Fruit fly (Drosophila melanogaster) whole organism, embryonic: ENCODE results near the gene NT1.
A peak's percentile ranks its signal among the peaks of the same experiment; 100 is the strongest.

Experiments used
- B-H2 ChIP-seq: fragments of 200-800 bp; sonication (Bioruptor generic); optimal IDR thresholded peaks from 2 replicates; lab custom pipeline; 2018; ENCODE audit warnings: missing biosample characterization, mild to moderate bottlenecking, missing genetic modification characterization
- Bgb ChIP-seq: fragments of 200-800 bp; sonication (Bioruptor generic); IDR thresholded peaks from 2 replicates; pipeline ENCODE4 v1.3.6; 2022; ENCODE audit warnings: missing biosample characterization, missing genetic modification characterization; ENCODE audit not compliant: partially characterized antibody
- CG10321 ChIP-seq: fragments of 200-800 bp; sonication (Bioruptor generic); IDR thresholded peaks from 2 replicates; pipeline ENCODE4 v1.3.6; 2022; ENCODE audit warnings: missing biosample characterization, missing genetic modification characterization
- CG10462 ChIP-seq: fragments of 200-800 bp; sonication (Bioruptor generic); optimal IDR thresholded peaks from 2 replicates; lab custom pipeline; 2016; ENCODE audit warnings: missing biosample characterization, missing genetic modification characterization
- CG12769 ChIP-seq: fragments of 200-800 bp; sonication (Bioruptor generic); optimal IDR thresholded peaks from 2 replicates; lab custom pipeline; 2019; ENCODE audit warnings: missing biosample characterization, mild to moderate bottlenecking, missing genetic modification characterization, moderate library complexity
- CG13424 ChIP-seq: fragments of 200-800 bp; sonication (Bioruptor generic); optimal IDR thresholded peaks from 2 replicates; lab custom pipeline; 2019; ENCODE audit warnings: missing biosample characterization, mild to moderate bottlenecking, missing genetic modification characterization, moderate library complexity
- CG17385 ChIP-seq: fragments of 200-800 bp; sonication (Bioruptor generic); optimal IDR thresholded peaks from 3 replicates; lab custom pipeline; 2018; ENCODE audit warnings: missing biosample characterization, mild to moderate bottlenecking, missing genetic modification characterization
- CG17568 ChIP-seq: fragments of 200-800 bp; sonication (Bioruptor generic); optimal IDR thresholded peaks from 2 replicates; lab custom pipeline; 2018; ENCODE audit warnings: missing biosample characterization, mild to moderate bottlenecking, missing genetic modification characterization, moderate library complexity
- CG18599 ChIP-seq: fragments of 200-800 bp; sonication (Bioruptor generic); optimal IDR thresholded peaks from 3 replicates; lab custom pipeline; 2017; ENCODE audit warnings: missing biosample characterization, missing genetic modification characterization, mild to moderate bottlenecking, moderate library complexity, missing genetic modification reagents
- CG2202 ChIP-seq: fragments of 200-800 bp; sonication (Bioruptor generic); optimal IDR thresholded peaks from 2 replicates; lab custom pipeline; 2018; ENCODE audit warnings: missing biosample characterization, mild to moderate bottlenecking, missing genetic modification characterization
- CG3065 ChIP-seq: fragments of 200-800 bp; sonication (Bioruptor generic); optimal IDR thresholded peaks from 2 replicates; lab custom pipeline; 2016; ENCODE audit warnings: missing biosample characterization, missing genetic modification characterization
- CG3281 ChIP-seq: fragments of 200-800 bp; sonication (Bioruptor generic); optimal IDR thresholded peaks from 3 replicates; lab custom pipeline; 2017; ENCODE audit warnings: missing biosample characterization, mild to moderate bottlenecking, missing genetic modification characterization
- CG34376 ChIP-seq: fragments of 200-800 bp; sonication (Bioruptor generic); optimal IDR thresholded peaks from 2 replicates; lab custom pipeline; 2018; ENCODE audit warnings: missing biosample characterization, mild to moderate bottlenecking, missing genetic modification characterization
- CG3995 ChIP-seq: fragments of 200-800 bp; sonication (Bioruptor generic); optimal IDR thresholded peaks from 3 replicates; lab custom pipeline; 2016; ENCODE audit warnings: missing biosample characterization, missing genetic modification characterization
- CG4617 ChIP-seq: fragments of 200-800 bp; sonication (Bioruptor generic); optimal IDR thresholded peaks from 3 replicates; lab custom pipeline; 2016; ENCODE audit warnings: missing biosample characterization, missing genetic modification characterization, borderline replicate concordance
- CG4707 ChIP-seq: fragments of 200-800 bp; sonication (Bioruptor generic); optimal IDR thresholded peaks from 2 replicates; lab custom pipeline; 2018; ENCODE audit warnings: missing biosample characterization, mild to moderate bottlenecking, missing genetic modification characterization, moderate library complexity
- CG4854 ChIP-seq: fragments of 200-800 bp; sonication (Bioruptor generic); optimal IDR thresholded peaks from 2 replicates; lab custom pipeline; 2016; ENCODE audit warnings: missing biosample characterization, missing genetic modification characterization, inconsistent platforms
- CG6765 ChIP-seq: fragments of 200-800 bp; sonication (Bioruptor generic); optimal IDR thresholded peaks from 3 replicates; lab custom pipeline; 2017; ENCODE audit warnings: missing biosample characterization, mild to moderate bottlenecking, missing genetic modification characterization
- CG6791 ChIP-seq: fragments of 200-800 bp; sonication (Bioruptor generic); IDR thresholded peaks from 3 replicates; pipeline ENCODE4 v1.3.6; 2022; ENCODE audit warnings: missing biosample characterization, missing genetic modification characterization; ENCODE audit not compliant: partially characterized antibody
- CG6854 ChIP-seq: fragments of 200-800 bp; sonication (Bioruptor generic); optimal IDR thresholded peaks from 3 replicates; lab custom pipeline; 2017; ENCODE audit warnings: missing biosample characterization, mild to moderate bottlenecking, missing genetic modification characterization
- CG7745 ChIP-seq: fragments of 200-800 bp; sonication (Bioruptor generic); optimal IDR thresholded peaks from 2 replicates; lab custom pipeline; 2018; ENCODE audit warnings: missing biosample characterization, mild to moderate bottlenecking, missing genetic modification characterization, moderate library complexity
- CG8290 ChIP-seq, 3 experiments: fragments of 200-800 bp; sonication (Bioruptor generic); optimal IDR thresholded peaks; 2 replicates each; lab custom pipeline; 2016 to 2019; ENCODE audit warnings: missing biosample characterization in 3 of 3, missing genetic modification characterization in 3 of 3, mild to moderate bottlenecking in 2 of 3, moderate library complexity in 1 of 3
- CG8765 ChIP-seq: fragments of 200-800 bp; sonication (Bioruptor generic); IDR thresholded peaks from 2 replicates; pipeline ENCODE4 v1.3.6; 2022; ENCODE audit warnings: missing biosample characterization, missing genetic modification characterization
- CkIIα-i1 ChIP-seq: fragments of 200-800 bp; sonication (Bioruptor generic); IDR thresholded peaks from 2 replicates; pipeline ENCODE4 v1.3.6; 2022; ENCODE audit warnings: missing biosample characterization, missing genetic modification characterization
- Eip74EF ChIP-seq, 2 experiments: fragments of 200-800 bp in 1 of 2; fragments of >200 bp in 1 of 2; sonication (Bioruptor generic) in 1 of 2; optimal IDR thresholded peaks; 2 replicates each; lab custom pipeline; 2017 to 2019; ENCODE audit warnings: missing biosample characterization in 2 of 2, missing genetic modification characterization in 2 of 2, mild to moderate bottlenecking in 1 of 2, moderate library complexity in 1 of 2
- GATAe ChIP-seq: fragments of 200-800 bp; sonication (Bioruptor generic); conservative IDR thresholded peaks from 2 replicates; pipeline ENCODE4 v1.3.6; 2022; ENCODE audit warnings: missing biosample characterization, missing genetic modification characterization
- Hmr ChIP-seq: fragments of 200-800 bp; sonication (Bioruptor generic); optimal IDR thresholded peaks from 3 replicates; lab custom pipeline; 2017; ENCODE audit warnings: mild to moderate bottlenecking, missing biosample characterization, missing genetic modification reagents, missing genetic modification characterization
- Lhr ChIP-seq: fragments of 200-800 bp; sonication (Bioruptor generic); optimal IDR thresholded peaks from 3 replicates; lab custom pipeline; 2017; ENCODE audit warnings: mild to moderate bottlenecking, missing biosample characterization, missing genetic modification reagents, missing genetic modification characterization
- Mad ChIP-seq: fragments of 200-800 bp; sonication (Bioruptor generic); optimal IDR thresholded peaks from 2 replicates; lab custom pipeline; 2016; ENCODE audit warnings: missing biosample characterization, missing genetic modification characterization
- Max ChIP-seq: fragments of 200-800 bp; sonication (Bioruptor generic); optimal IDR thresholded peaks from 2 replicates; lab custom pipeline; 2016; ENCODE audit warnings: missing biosample characterization, mild to moderate bottlenecking, missing genetic modification characterization
- Pdp1 ChIP-seq, 2 experiments: fragments of 200-800 bp; sonication (Bioruptor generic); optimal IDR thresholded peaks; 3 replicates each; lab custom pipeline; 2016; ENCODE audit warnings: missing biosample characterization in 2 of 2, missing genetic modification characterization in 2 of 2, mild to moderate bottlenecking in 1 of 2, moderate library complexity in 1 of 2
- ab ChIP-seq: fragments of 200-800 bp; sonication (Bioruptor generic); optimal IDR thresholded peaks from 2 replicates; lab custom pipeline; 2016; ENCODE audit warnings: missing biosample characterization, missing genetic modification characterization
- bab2 ChIP-seq: fragments of 200-800 bp; sonication (Bioruptor generic); optimal IDR thresholded peaks from 2 replicates; lab custom pipeline; 2016; ENCODE audit warnings: missing biosample characterization, missing genetic modification characterization
- br ChIP-seq: fragments of >200 bp; optimal IDR thresholded peaks from 2 replicates; lab custom pipeline; 2017
- cg ChIP-seq: fragments of 200-800 bp; sonication (Bioruptor generic); optimal IDR thresholded peaks from 3 replicates; lab custom pipeline; 2019; ENCODE audit warnings: missing biosample characterization, mild to moderate bottlenecking, missing genetic modification characterization, moderate library complexity
- chif ChIP-seq, 2 experiments: fragments of 200-800 bp; sonication (Bioruptor generic); optimal IDR thresholded peaks; 3 replicates each; lab custom pipeline; 2016; ENCODE audit warnings: missing biosample characterization in 2 of 2, missing genetic modification characterization in 2 of 2
- crp ChIP-seq, 2 experiments: fragments of 200-800 bp; sonication (Bioruptor generic); optimal IDR thresholded peaks; 2 replicates in 1 of 2; 3 replicates in 1 of 2; lab custom pipeline; 2017; ENCODE audit warnings: missing biosample characterization in 2 of 2, missing genetic modification characterization in 2 of 2, mild to moderate bottlenecking in 1 of 2, moderate library complexity in 1 of 2
- dimm ChIP-seq: fragments of 200-800 bp; sonication (Bioruptor generic); IDR thresholded peaks from 2 replicates; pipeline ENCODE4 v1.3.6; 2022; ENCODE audit warnings: missing biosample characterization, missing genetic modification characterization
- exex ChIP-seq: fragments of 200-800 bp; sonication (Bioruptor generic); optimal IDR thresholded peaks from 4 replicates; lab custom pipeline; 2018; ENCODE audit warnings: missing biosample characterization, mild to moderate bottlenecking, missing genetic modification characterization, moderate library complexity
- fd96Cb ChIP-seq: fragments of 200-800 bp; sonication (Bioruptor generic); optimal IDR thresholded peaks from 2 replicates; lab custom pipeline; 2018; ENCODE audit warnings: missing biosample characterization, mild to moderate bottlenecking, missing genetic modification characterization, moderate library complexity
- gem ChIP-seq: fragments of 200-800 bp; sonication (Bioruptor generic); optimal IDR thresholded peaks from 2 replicates; lab custom pipeline; 2019; ENCODE audit warnings: missing biosample characterization, mild to moderate bottlenecking, missing genetic modification characterization, moderate library complexity
- gsb-n ChIP-seq: fragments of 200-800 bp; sonication (Bioruptor generic); optimal IDR thresholded peaks from 3 replicates; lab custom pipeline; 2018; ENCODE audit warnings: missing biosample characterization, mild to moderate bottlenecking, missing genetic modification characterization
- her ChIP-seq: fragments of 200-800 bp; sonication (Bioruptor generic); optimal IDR thresholded peaks from 2 replicates; lab custom pipeline; 2016; ENCODE audit warnings: missing biosample characterization, missing genetic modification characterization
- nmo ChIP-seq: fragments of 200-800 bp; sonication (Bioruptor generic); optimal IDR thresholded peaks from 2 replicates; lab custom pipeline; 2018; ENCODE audit warnings: missing biosample characterization, mild to moderate bottlenecking, missing genetic modification characterization, moderate library complexity
- nom ChIP-seq: fragments of 200-800 bp; sonication (Bioruptor generic); optimal IDR thresholded peaks from 2 replicates; lab custom pipeline; 2017; ENCODE audit warnings: missing biosample characterization, missing genetic modification characterization, mild to moderate bottlenecking, moderate library complexity, missing genetic modification reagents
- onecut ChIP-seq: fragments of 200-800 bp; sonication (Bioruptor generic); IDR thresholded peaks from 2 replicates; pipeline ENCODE4 v1.3.6; 2022; ENCODE audit warnings: missing biosample characterization, missing genetic modification characterization
- pfk ChIP-seq: fragments of 200-800 bp; sonication (Bioruptor generic); optimal IDR thresholded peaks from 2 replicates; lab custom pipeline; 2018; ENCODE audit warnings: missing biosample characterization, mild to moderate bottlenecking, missing genetic modification characterization, moderate library complexity
- sens ChIP-seq: fragments of 200-800 bp; sonication (Bioruptor generic); peaks from one replicate; lab custom pipeline; 2016; ENCODE audit warnings: missing biosample characterization, missing genetic modification characterization
- sob ChIP-seq: fragments of 200-800 bp; sonication (Bioruptor generic); IDR thresholded peaks from 2 replicates; pipeline ENCODE4 v1.3.6; 2022; ENCODE audit warnings: missing biosample characterization, missing genetic modification characterization
- sr ChIP-seq: fragments of 200-800 bp; sonication (Bioruptor generic); IDR thresholded peaks from 3 replicates; pipeline ENCODE4 v1.3.6; 2022; ENCODE audit warnings: missing biosample characterization, missing genetic modification characterization

The NT1 gene

DNA sequence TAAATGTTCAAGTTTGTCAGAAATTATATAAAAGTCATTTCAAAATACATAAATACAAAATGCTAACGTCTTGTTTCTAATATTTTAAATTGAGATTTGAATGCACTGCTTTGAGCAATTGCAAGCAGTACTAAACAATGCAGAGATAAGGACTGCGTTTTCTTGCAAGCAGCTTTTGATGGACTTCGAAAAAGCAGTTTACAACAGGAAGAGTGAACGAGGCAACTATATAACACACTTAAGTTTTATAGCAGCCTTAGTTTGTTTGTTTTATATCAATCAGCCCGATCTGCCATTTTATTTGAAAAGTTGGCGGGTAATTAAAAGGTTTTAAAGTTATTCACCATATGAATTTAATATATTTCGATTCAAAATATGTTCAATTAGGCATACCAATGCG is 45.2 kb upstream of the NT1 start (continued):
- TF ChIP-seq CG17385 (GFP tag; lab: Kevin White, UChicago): no peak
- no peak for TF ChIP-seq onecut (GFP tag; lab: Robert Waterston, UW)
- no peak for TF ChIP-seq gsb-n (tag; lab: Kevin White, UChicago)
- TF ChIP-seq nmo (GFP tag; lab: Kevin White, UChicago): peak; percentile 72
- TF ChIP-seq CG10462 (GFP tag; lab: Kevin White, UChicago): no peak
- TF ChIP-seq gem (tag; lab: Kevin White, UChicago): no peak
- no peak for TF ChIP-seq CG4854 (GFP tag; lab: Kevin White, UChicago)
- TF ChIP-seq CkIIα-i1 (GFP tag; lab: Robert Waterston, UW): no peak
- TF ChIP-seq CG4617: no peak
- no peak for TF ChIP-seq CG3065 (GFP tag; lab: Kevin White, UChicago)
- TF ChIP-seq CG6765 (GFP tag; lab: Kevin White, UChicago): no peak
- no peak for TF ChIP-seq pfk (GFP tag; lab: Kevin White, UChicago)
- no peak for TF ChIP-seq CG2202 (tag; lab: Kevin White, UChicago)
- no peak for TF ChIP-seq sr (GFP tag; lab: Robert Waterston, UW)
- no peak for TF ChIP-seq CG8290 (GFP tag; optimal IDR thresholded peaks at IDR 0.05; lab: Kevin White, UChicago)
- TF ChIP-seq CG8290 (tag; optimal IDR thresholded peaks at IDR 0.05; lab: Kevin White, UChicago): peak; percentile 7 to 75
- peak; percentile 83 for TF ChIP-seq Lhr (GFP tag; lab: Kevin White, UChicago)
- TF ChIP-seq CG13424: no peak
- no peak for TF ChIP-seq CG7745 (tag; lab: Kevin White, UChicago)
- no peak for TF ChIP-seq Max (GFP tag; lab: Kevin White, UChicago)
- peak; percentile 94 for TF ChIP-seq CG10321 (GFP tag; lab: Robert Waterston, UW)
- peak in 1 of 2 experiments; percentile 30 for TF ChIP-seq chif (GFP tag; optimal IDR thresholded peaks at IDR 0.05; lab: Kevin White, UChicago)
- no peak for TF ChIP-seq CG18599 (GFP tag; lab: Kevin White, UChicago)
- no peak for TF ChIP-seq Hmr (GFP tag; lab: Kevin White, UChicago)
- no peak for TF ChIP-seq cg (GFP tag; lab: Kevin White, UChicago)
- TF ChIP-seq Pdp1 (GFP tag; optimal IDR thresholded peaks at IDR 0.05; lab: Kevin White, UChicago): no peak
- no peak for TF ChIP-seq CG8765 (GFP tag; lab: Robert Waterston, UW)
- TF ChIP-seq her (GFP tag; lab: Kevin White, UChicago): no peak
- no peak for TF ChIP-seq CG4707
- TF ChIP-seq sens (GFP tag; lab: Kevin White, UChicago): peak; percentile 66
- no peak for TF ChIP-seq CG3281 (GFP tag; lab: Kevin White, UChicago)
- no peak for TF ChIP-seq br (lab: Kevin White, UChicago)
- TF ChIP-seq ab: no peak
- TF ChIP-seq CG6854 (GFP tag; lab: Kevin White, UChicago): no peak
- no peak for TF ChIP-seq nom
- TF ChIP-seq sob (GFP tag; lab: Robert Waterston, UW): peak; percentile 32; the same call in 1 of the 2 replicates
- peak; percentile 94 for TF ChIP-seq GATAe (GFP tag; lab: Robert Waterston, UW)
- TF ChIP-seq fd96Cb (tag; lab: Kevin White, UChicago): no peak
- no peak for TF ChIP-seq B-H2 (GFP tag; lab: Kevin White, UChicago)
- TF ChIP-seq CG6791: 0 out of 3 replicates have a peak, but pooled peaks have one; percentile 38
- TF ChIP-seq Bgb (GFP tag; lab: Robert Waterston, UW): peak; percentile 38
- TF ChIP-seq Eip74EF (GFP tag; optimal IDR thresholded peaks at IDR 0.05; lab: Kevin White, UChicago): peak in 1 of 2 experiments; percentile 30
- peak; percentile 17 for TF ChIP-seq Mad (GFP tag; lab: Kevin White, UChicago)
- no peak for TF ChIP-seq CG34376
- TF ChIP-seq CG17568 (GFP tag; lab: Kevin White, UChicago): no peak
- no peak for TF ChIP-seq crp (GFP tag; optimal IDR thresholded peaks at IDR 0.05; lab: Kevin White, UChicago)
- TF ChIP-seq CG3995 (GFP tag; lab: Kevin White, UChicago): no peak
- TF ChIP-seq exex (tag; lab: Kevin White, UChicago): no peak
- no peak for TF ChIP-seq bab2
- no peak for TF ChIP-seq dimm (GFP tag; lab: Robert Waterston, UW)
- TF ChIP-seq CG12769 (tag; lab: Kevin White, UChicago): peak; percentile 34
